Fruit fly (Drosophila melanogaster) Kc167 (cell line): ENCODE data around the gene CG14073.

Experiments used
- Myc ChIP-seq: fragments of >200 bp; optimal IDR thresholded peaks from 2 replicates; lab custom pipeline; 2017; ENCODE audit warnings: missing external identifiers
- h ChIP-seq: fragments of >200 bp; optimal IDR thresholded peaks from 3 replicates; lab custom pipeline; 2018; ENCODE audit warnings: missing external identifiers
- insv ChIP-seq: fragments of >200 bp; optimal IDR thresholded peaks from 3 replicates; lab custom pipeline; 2018; ENCODE audit warnings: missing external identifiers
- ttk ChIP-seq: sonication (Bioruptor generic); optimal IDR thresholded peaks from 2 replicates; lab custom pipeline; 2017; ENCODE audit warnings: missing external identifiers

- TF ChIP-seq Myc (lab: Kevin White, UChicago) = no peak
- TF ChIP-seq h = no peak
- TF ChIP-seq ttk (lab: Kevin White, UChicago) = no peak
- TF ChIP-seq insv (lab: Kevin White, UChicago) = no peak
Measured at dm6 chr3L:18854412-18854811, 33.9 kb upstream of the CG14073 start.
